Worm (Caenorhabditis elegans) whole organism, late embryonic: ENCODE results near the gene R09F10.5.

ENCODE experiments used
- ceh-2 ChIP-seq: sonication (generic microtip); optimal IDR thresholded peaks from 2 replicates; lab custom pipeline; 2016; ENCODE audit warnings: missing genotype, missing genetic modification characterization, missing compliant biosample characterization
- gmeb-2 ChIP-seq: sonication (generic microtip); optimal IDR thresholded peaks from 2 replicates; lab custom pipeline; 2016; ENCODE audit warnings: missing genetic modification characterization, inconsistent platforms, missing compliant biosample characterization
- madf-2 ChIP-seq: sonication (generic microtip); optimal IDR thresholded peaks from 2 replicates; lab custom pipeline; 2017; ENCODE audit warnings: missing genetic modification characterization, missing compliant biosample characterization
- sox-2 ChIP-seq: fragments of 200-800 bp; sonication (Bioruptor generic); IDR thresholded peaks from 2 replicates; pipeline ENCODE4 v1.3.6; 2022; ENCODE audit warnings: missing genetic modification reagents, missing genetic modification characterization, missing compliant biosample characterization
- unc-42 ChIP-seq: sonication (generic microtip); optimal IDR thresholded peaks from 2 replicates; lab custom pipeline; 2016; ENCODE audit warnings: missing genotype, missing genetic modification characterization, missing compliant biosample characterization

- TF ChIP-seq sox-2 (no peak), madf-2 (tag; lab: Kevin White, UChicago) (no peak), gmeb-2 (tag; lab: Kevin White, UChicago) (no peak), unc-42 (no peak), ceh-2 (no peak)
Measured at ce11 chrX:8356305-8356704, 48.8 kb upstream of the R09F10.5 start.
